Worm (Caenorhabditis elegans): ENCODE measurements around the gene ZC250.5.
"Not testable (repeated sequence)": the region's sequence is repeated elsewhere in the genome, so short reads cannot be mapped to it uniquely, and the experiment has no call there.

DNA sequence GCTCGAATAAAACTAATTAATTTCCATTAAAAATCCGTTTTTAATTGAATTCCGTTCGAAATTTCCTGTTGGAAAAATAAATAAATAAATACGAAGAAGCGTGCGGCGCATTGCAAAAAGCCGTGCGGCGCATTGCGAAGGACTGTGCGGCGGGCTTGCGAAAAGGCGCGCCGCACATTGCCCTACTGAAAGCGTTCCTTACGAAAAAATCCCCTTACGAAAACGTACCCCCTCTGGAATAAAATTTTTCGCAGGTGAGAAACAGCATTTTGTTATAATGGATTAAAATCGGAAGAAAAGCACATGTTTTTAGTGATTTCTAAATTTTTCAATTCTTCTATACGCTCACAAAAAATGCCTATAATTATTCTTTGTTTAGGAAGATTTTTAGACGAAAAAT is 27.4 kb upstream of the ZC250.5 start:
- TF ChIP-seq egl-18 (GFP tag; IDR thresholded peaks at IDR 0.05); nhr-179 (tag; optimal IDR thresholded peaks at IDR 0.05); F52B5.7 (tag; optimal IDR thresholded peaks at IDR 0.05): not testable (repeated sequence)

All from whole organism, young adult.